Worm (Caenorhabditis elegans) whole organism, L4 larva: ENCODE data around the gene F58G6.7.

ENCODE experiments used
- F49E8.2 ChIP-seq: sonication (generic microtip); optimal IDR thresholded peaks from 2 replicates; lab custom pipeline; 2016; ENCODE audit warnings: missing compliant biosample characterization, mild to moderate bottlenecking, missing genetic modification characterization, borderline replicate concordance
- R02D3.7 ChIP-seq: fragments of 150-350 bp; sonication (generic microtip); optimal IDR thresholded peaks from 3 replicates; lab custom pipeline; 2014; ENCODE audit warnings: missing biosample characterization, missing genetic modification characterization
- T20F7.1 ChIP-seq: fragments of 200-800 bp; sonication (Bioruptor generic); optimal IDR thresholded peaks from 2 replicates; lab custom pipeline; 2018; ENCODE audit warnings: mild to moderate bottlenecking, missing genetic modification characterization, missing compliant biosample characterization
- T26A8.4 ChIP-seq: fragments of 200-800 bp; sonication (Bioruptor generic); IDR thresholded peaks from 2 replicates; pipeline ENCODE4 v1.3.6; 2022; ENCODE audit warnings: missing genetic modification characterization, missing compliant biosample characterization
- Y105C5A.15 ChIP-seq: fragments of 200-800 bp; sonication (Bioruptor generic); IDR thresholded peaks from 2 replicates; pipeline ENCODE4 v1.3.6; 2022; ENCODE audit warnings: missing genetic modification characterization, missing compliant biosample characterization
- Y5F2A.4 ChIP-seq: fragments of 200-800 bp; sonication (Bioruptor generic); optimal IDR thresholded peaks from 2 replicates; lab custom pipeline; 2018; ENCODE audit warnings: mild to moderate bottlenecking, missing genetic modification characterization, missing compliant biosample characterization
- ZK337.2 ChIP-seq: fragments of 200-800 bp; sonication (Bioruptor generic); IDR thresholded peaks from 2 replicates; pipeline ENCODE4 v1.3.6; 2022; ENCODE audit warnings: missing genetic modification reagents, missing genetic modification characterization, missing compliant biosample characterization
- ZK546.5 ChIP-seq, 2 experiments: sonication (generic microtip); optimal IDR thresholded peaks; 2 replicates each; lab custom pipeline; 2017; ENCODE audit warnings: missing biosample characterization in 2 of 2, missing genetic modification characterization in 2 of 2
- ama-1 ChIP-seq: fragments of 150-350 bp; optimal IDR thresholded peaks from 2 replicates; lab custom pipeline; 2014; ENCODE audit warnings: inconsistent platforms, mixed read lengths
- ceh-32 ChIP-seq: sonication (generic microtip); optimal IDR thresholded peaks from 2 replicates; lab custom pipeline; 2016; ENCODE audit warnings: mild to moderate bottlenecking, missing genetic modification characterization, missing compliant biosample characterization; ENCODE audit not compliant: poor library complexity
- cey-2 ChIP-seq: sonication (generic microtip); optimal IDR thresholded peaks from 3 replicates; lab custom pipeline; 2017; ENCODE audit warnings: missing genetic modification characterization, mild to moderate bottlenecking, missing compliant biosample characterization, antibody characterized with exemption, borderline replicate concordance; ENCODE audit not compliant: insufficient read depth
- daf-16 ChIP-seq, 3 experiments: sonication (generic microtip); optimal IDR thresholded peaks; 2 replicates each; lab custom pipeline; 2016 to 2017; ENCODE audit warnings: missing genetic modification characterization in 3 of 3, missing genetic modification reagents in 3 of 3, mild to moderate bottlenecking in 2 of 3, missing compliant biosample characterization in 2 of 3, missing biosample characterization in 1 of 3, moderate library complexity in 1 of 3
- daf-19 ChIP-seq: fragments of 200-800 bp; sonication (Bioruptor generic); conservative IDR thresholded peaks from 2 replicates; pipeline ENCODE4 v1.3.6; 2022; ENCODE audit warnings: missing genetic modification characterization, missing compliant biosample characterization
- duxl-1 ChIP-seq: sonication (generic microtip); optimal IDR thresholded peaks from 2 replicates; lab custom pipeline; 2016; ENCODE audit warnings: mild to moderate bottlenecking, missing genetic modification characterization, moderate library complexity, missing compliant biosample characterization; ENCODE audit not compliant: poor library complexity
- egl-27 ChIP-seq: sonication (generic microtip); optimal IDR thresholded peaks from 3 replicates; lab custom pipeline; 2017; ENCODE audit warnings: missing biosample characterization, missing genetic modification reagents, missing genetic modification characterization
- gei-8 ChIP-seq: fragments of 200-800 bp; sonication (Bioruptor generic); optimal IDR thresholded peaks from 2 replicates; lab custom pipeline; 2018; ENCODE audit warnings: mild to moderate bottlenecking, missing genetic modification characterization, missing compliant biosample characterization
- hlh-11 ChIP-seq: fragments of 200-800 bp; sonication (Bioruptor generic); optimal IDR thresholded peaks from 2 replicates; lab custom pipeline; 2018; ENCODE audit warnings: mild to moderate bottlenecking, missing genetic modification characterization, missing compliant biosample characterization
- hlh-30 ChIP-seq: sonication (generic microtip); optimal IDR thresholded peaks from 2 replicates; lab custom pipeline; 2017; ENCODE audit warnings: antibody characterized with exemption, mild to moderate bottlenecking, missing genetic modification characterization, missing compliant biosample characterization; ENCODE audit not compliant: insufficient read depth
- hmg-1.1 ChIP-seq: fragments of 200-800 bp; sonication (Bioruptor generic); IDR thresholded peaks from 2 replicates; pipeline ENCODE4 v1.3.6; 2022; ENCODE audit warnings: missing genetic modification reagents, missing genetic modification characterization, missing compliant biosample characterization
- jun-1 ChIP-seq: fragments of 150-350 bp; optimal IDR thresholded peaks from 2 replicates; lab custom pipeline; 2014; ENCODE audit warnings: missing biosample characterization, missing genetic modification reagents, missing genetic modification characterization
- lin-13 ChIP-seq: fragments of 150-350 bp; optimal IDR thresholded peaks from 2 replicates; lab custom pipeline; 2014; ENCODE audit warnings: missing biosample characterization, missing genetic modification reagents, missing genetic modification characterization
- lin-15B ChIP-seq: fragments of 150-350 bp; sonication (generic microtip); optimal IDR thresholded peaks from 3 replicates; lab custom pipeline; 2014; ENCODE audit warnings: missing biosample characterization, missing genetic modification characterization
- lsy-2 ChIP-seq, 2 experiments: fragments of 150-350 bp in 1 of 2; sonication (generic microtip) in 1 of 2; optimal IDR thresholded peaks; 2 replicates each; lab custom pipeline; 2014 to 2017; ENCODE audit warnings: missing biosample characterization in 2 of 2, missing genetic modification characterization in 2 of 2
- madf-9 ChIP-seq: fragments of 200-800 bp; sonication (Bioruptor generic); conservative IDR thresholded peaks from 2 replicates; pipeline ENCODE4 v1.3.6; 2022; ENCODE audit warnings: missing genetic modification reagents, missing genetic modification characterization, missing compliant biosample characterization
- mdl-1 ChIP-seq, 2 experiments: fragments of 150-350 bp in 1 of 2; sonication (generic microtip) in 1 of 2; optimal IDR thresholded peaks; 2 replicates each; lab custom pipeline; 2014 to 2017; ENCODE audit warnings: missing biosample characterization in 2 of 2, missing genetic modification characterization in 2 of 2
- mdt-29 ChIP-seq: fragments of 200-800 bp; sonication (Bioruptor generic); IDR thresholded peaks from 2 replicates; pipeline ENCODE4 v1.3.6; 2022; ENCODE audit warnings: missing genetic modification reagents, missing genetic modification characterization, missing compliant biosample characterization
- mxl-3 ChIP-seq: fragments of 200-800 bp; sonication (Bioruptor generic); optimal IDR thresholded peaks from 2 replicates; lab custom pipeline; 2018; ENCODE audit warnings: mild to moderate bottlenecking, missing genetic modification characterization, missing compliant biosample characterization
- nhr-10 ChIP-seq: fragments of 150-350 bp; optimal IDR thresholded peaks from 2 replicates; lab custom pipeline; 2014; ENCODE audit warnings: missing biosample characterization, missing genetic modification characterization
- nhr-111 ChIP-seq: fragments of 200-800 bp; sonication (Bioruptor generic); optimal IDR thresholded peaks from 2 replicates; lab custom pipeline; 2018; ENCODE audit warnings: mild to moderate bottlenecking, missing genetic modification characterization, missing compliant biosample characterization
- nhr-237 ChIP-seq: sonication (generic microtip); optimal IDR thresholded peaks from 2 replicates; lab custom pipeline; 2017; ENCODE audit warnings: missing biosample characterization, missing genetic modification characterization
- nhr-28 ChIP-seq: fragments of 150-350 bp; optimal IDR thresholded peaks from 2 replicates; lab custom pipeline; 2014; ENCODE audit warnings: missing biosample characterization, missing genetic modification characterization
- nhr-41 ChIP-seq: fragments of 200-800 bp; sonication (Bioruptor generic); IDR thresholded peaks from 2 replicates; pipeline ENCODE4 v1.3.6; 2022; ENCODE audit warnings: missing genetic modification reagents, missing genetic modification characterization, missing compliant biosample characterization
- nhr-42 ChIP-seq: fragments of 200-800 bp; sonication (Bioruptor generic); IDR thresholded peaks from 2 replicates; pipeline ENCODE4 v1.3.6; 2022; ENCODE audit warnings: missing genetic modification characterization, missing compliant biosample characterization
- nhr-6 ChIP-seq: fragments of 150-350 bp; optimal IDR thresholded peaks from 2 replicates; lab custom pipeline; 2014; ENCODE audit warnings: missing biosample characterization, missing genetic modification characterization
- nhr-77 ChIP-seq: fragments of 150-350 bp; optimal IDR thresholded peaks from 2 replicates; lab custom pipeline; 2014; ENCODE audit warnings: missing biosample characterization, missing genetic modification characterization
- pha-4 ChIP-seq, 2 experiments: fragments of 150-350 bp in 1 of 2; fragments of 200-800 bp in 1 of 2; sonication (Bioruptor generic) in 1 of 2; IDR thresholded peaks in 1 of 2; optimal IDR thresholded peaks in 1 of 2; 2 replicates each; pipeline versions ENCODE4 v1.3.6 to Lab custom; 2014 to 2022; ENCODE audit warnings: missing genetic modification characterization in 2 of 2, missing genetic modification reagents in 2 of 2, missing biosample characterization in 1 of 2, missing compliant biosample characterization in 1 of 2
- set-16 ChIP-seq: fragments of 200-800 bp; sonication (Bioruptor generic); IDR thresholded peaks from 2 replicates; pipeline ENCODE4 v1.3.6; 2022; ENCODE audit warnings: missing genetic modification reagents, missing genetic modification characterization, missing compliant biosample characterization
- tra-1 ChIP-seq: fragments of 200-800 bp; sonication (Bioruptor generic); IDR thresholded peaks from 2 replicates; pipeline ENCODE4 v1.3.6; 2022; ENCODE audit warnings: missing genetic modification reagents, missing genetic modification characterization, missing compliant biosample characterization
- unc-39 ChIP-seq: sonication (generic microtip); optimal IDR thresholded peaks from 2 replicates; lab custom pipeline; 2017; ENCODE audit warnings: missing biosample characterization, missing genetic modification characterization
- vab-7 ChIP-seq: fragments of 200-800 bp; sonication (Bioruptor generic); IDR thresholded peaks from 2 replicates; pipeline ENCODE4 v1.3.6; 2022; ENCODE audit warnings: missing genetic modification reagents, missing genetic modification characterization, missing compliant biosample characterization
- zag-1 ChIP-seq: fragments of 150-350 bp; optimal IDR thresholded peaks from 2 replicates; lab custom pipeline; 2014; ENCODE audit warnings: missing biosample characterization, missing genetic modification characterization
- zip-11 ChIP-seq: fragments of 200-800 bp; sonication (Bioruptor generic); IDR thresholded peaks from 2 replicates; pipeline ENCODE4 v1.3.6; 2022; ENCODE audit warnings: missing genetic modification characterization, missing compliant biosample characterization
- zip-2 ChIP-seq: fragments of 150-350 bp; optimal IDR thresholded peaks from 2 replicates; lab custom pipeline; 2014; ENCODE audit warnings: missing biosample characterization, missing genetic modification characterization
- ztf-11 ChIP-seq: fragments of 150-350 bp; optimal IDR thresholded peaks from 2 replicates; lab custom pipeline; 2014; ENCODE audit warnings: missing biosample characterization, missing genetic modification characterization
- ztf-7 ChIP-seq: fragments of 150-350 bp; optimal IDR thresholded peaks from 2 replicates; lab custom pipeline; 2014; ENCODE audit warnings: missing biosample characterization, missing genetic modification characterization

The F58G6.7 gene

DNA sequence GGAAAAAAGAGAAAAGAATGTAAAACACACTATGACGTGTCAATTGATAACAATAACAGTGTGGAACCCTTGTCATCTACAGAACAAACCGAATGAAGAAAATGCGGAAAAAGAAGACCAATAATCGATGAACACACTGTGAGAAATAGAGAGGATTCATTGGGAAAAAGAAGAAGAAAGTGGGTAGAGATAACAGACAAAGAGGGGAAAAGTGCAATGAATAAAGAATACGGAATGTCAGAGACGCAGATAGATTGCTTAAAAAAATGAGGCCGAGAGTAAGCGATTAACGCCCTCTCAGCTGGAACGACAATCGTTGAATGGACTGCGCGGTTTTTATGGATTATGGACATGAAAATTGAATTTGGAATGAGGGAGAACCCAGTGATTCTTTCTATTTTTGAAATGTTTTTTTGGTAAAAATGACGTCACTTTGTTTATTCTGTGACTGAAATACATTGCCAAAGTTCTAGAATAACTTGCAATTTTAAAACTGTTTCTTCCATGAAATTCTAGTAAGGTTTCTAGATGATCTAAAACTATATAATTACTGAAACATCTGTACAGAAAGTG is 6.2 kb upstream of the F58G6.7 start, which contains the start of gene amph-1 (continued):
- TF ChIP-seq lin-13 (GFP tag; lab: Kevin White, UChicago) (no peak), unc-39 (tag; lab: Kevin White, UChicago) (no peak), Y105C5A.15 (GFP tag; lab: Robert Waterston, UW) (no peak), daf-16 (GFP tag; optimal IDR thresholded peaks at IDR 0.05; lab: Kevin White, UChicago) (no peak), daf-16 (tag; optimal IDR thresholded peaks at IDR 0.05; lab: Kevin White, UChicago) (peak; percentile 19), daf-19 (GFP tag; lab: Robert Waterston, UW) (no peak), madf-9 (GFP tag; lab: Robert Waterston, UW) (0 out of 2 replicates have a peak, but pooled peaks have one; percentile 6), zip-11 (GFP tag; lab: Robert Waterston, UW) (no peak), tra-1 (GFP tag; lab: Robert Waterston, UW) (no peak), zag-1 (tag; lab: Kevin White, UChicago) (no peak), lin-15B (tag; lab: Kevin White, UChicago) (no peak), egl-27 (no peak), lsy-2 (tag; optimal IDR thresholded peaks at IDR 0.05; lab: Kevin White, UChicago) (peak in 1 of 2 experiments; percentile 27), ztf-11 (tag; lab: Kevin White, UChicago) (no peak), nhr-237 (no peak), hlh-30 (peak; percentile 28), ceh-32 (tag; lab: Kevin White, UChicago) (no peak), cey-2 (tag; lab: Kevin White, UChicago) (peak; percentile 41), hlh-11 (peak; percentile 73), hmg-1.1 (GFP tag; lab: Robert Waterston, UW) (peak; percentile 44; the same call in 1 of the 2 replicates), nhr-10 (tag; lab: Kevin White, UChicago) (no peak)

- TF ChIP-seq gei-8 (GFP tag; lab: Kevin White, UChicago) (no peak), Y105C5A.15 (GFP tag; lab: Robert Waterston, UW) (no peak), nhr-28 (tag; lab: Kevin White, UChicago) (no peak), pha-4 (GFP tag; IDR thresholded peaks at IDR 0.05; lab: Robert Waterston, UW) (no peak), pha-4 (tag; optimal IDR thresholded peaks at IDR 0.05; lab: Kevin White, UChicago) (no peak), duxl-1 (no peak), ama-1 (lab: Kevin White, UChicago) (no peak), F49E8.2 (tag; lab: Kevin White, UChicago) (no peak), nhr-77 (no peak), jun-1 (tag; lab: Kevin White, UChicago) (no peak), nhr-10 (tag; lab: Kevin White, UChicago) (no peak), T26A8.4 (GFP tag; lab: Robert Waterston, UW) (no peak), ZK546.5 (tag; optimal IDR thresholded peaks at IDR 0.05; lab: Kevin White, UChicago) (no peak), nhr-42 (GFP tag; lab: Robert Waterston, UW) (no peak), zip-2 (tag; lab: Kevin White, UChicago) (no peak), ztf-7 (tag; lab: Kevin White, UChicago) (no peak), T20F7.1 (GFP tag; lab: Kevin White, UChicago) (no peak), ZK337.2 (GFP tag; lab: Robert Waterston, UW) (no peak), lsy-2 (tag; optimal IDR thresholded peaks at IDR 0.05; lab: Kevin White, UChicago) (no peak)
Measured at ce11 chrIV:9648682-9649081, 5.4 kb upstream of the F58G6.7 start, which contains the start of gene srm-3. Gene srm-3, plus strand, starts transcription at chrIV:9648982.

DNA sequence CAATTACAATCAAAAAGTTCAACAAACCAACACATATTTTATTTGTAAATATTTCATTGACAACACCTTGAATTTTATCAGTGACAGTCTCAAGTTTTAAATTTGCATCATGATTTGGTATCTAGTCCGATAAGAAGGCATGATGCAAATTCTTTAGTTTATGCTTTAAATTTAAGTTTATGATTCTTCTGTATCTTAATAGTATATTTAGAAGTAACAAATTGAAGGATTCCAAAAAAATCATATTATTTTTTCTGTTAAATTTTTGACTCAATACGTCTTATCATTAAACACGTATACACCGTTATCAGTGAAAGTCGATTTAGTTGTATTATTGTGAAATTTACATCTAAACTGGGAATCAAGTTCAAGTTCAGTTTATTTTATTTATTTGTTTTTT is 2.9 kb upstream of the F58G6.7 start, which contains the start of gene chca-1:
Gene chca-1 (plus strand): TSS at position 161 of the 400 bp plus-strand sequence.
- no peak for TF ChIP-seq lin-15B (tag; lab: Kevin White, UChicago)
- TF ChIP-seq unc-39 (tag; lab: Kevin White, UChicago) = no peak
- no peak for TF ChIP-seq nhr-111 (GFP tag; lab: Kevin White, UChicago)
- TF ChIP-seq R02D3.7 = no peak
- TF ChIP-seq hlh-11 = peak; percentile 75
- TF ChIP-seq daf-16 (GFP tag; optimal IDR thresholded peaks at IDR 0.05; lab: Kevin White, UChicago) = no peak
- peak; percentile 96 for TF ChIP-seq daf-16 (tag; optimal IDR thresholded peaks at IDR 0.05; lab: Kevin White, UChicago)
- TF ChIP-seq mxl-3 (GFP tag; lab: Kevin White, UChicago) = no peak
- no peak for TF ChIP-seq nhr-41 (GFP tag; lab: Robert Waterston, UW)
- TF ChIP-seq nhr-237 = no peak
- no peak for TF ChIP-seq Y5F2A.4
- TF ChIP-seq ZK337.2 (GFP tag; lab: Robert Waterston, UW) = no peak
- TF ChIP-seq mdt-29 (GFP tag; lab: Robert Waterston, UW) = no peak
- TF ChIP-seq vab-7 (GFP tag; lab: Robert Waterston, UW) = no peak
- TF ChIP-seq set-16 (GFP tag; lab: Robert Waterston, UW) = no peak
- TF ChIP-seq mdl-1 (tag; optimal IDR thresholded peaks at IDR 0.05; lab: Kevin White, UChicago) = peak in 1 of 2 experiments; percentile 16
- TF ChIP-seq ceh-32 (tag; lab: Kevin White, UChicago) = no peak
- no peak for TF ChIP-seq egl-27
- peak; percentile 33 for TF ChIP-seq nhr-6 (tag; lab: Kevin White, UChicago)
